Worm (Caenorhabditis elegans): ENCODE measurements around the gene T19C9.10.

Gene T19C9.10

ce11 chrV:17241278-17241661 lies 4.9 kb downstream of the T19C9.10 start:
- peak; percentile 32 for TF ChIP-seq elt-2 (tag; optimal IDR thresholded peaks at IDR 0.05)
- no peak for TF ChIP-seq rnt-1 (tag; optimal IDR thresholded peaks at IDR 0.05)

ce11 chrV:17242552-17242951 lies 6.2 kb downstream of the T19C9.10 start, which contains the start of gene Y68A4B.3:
TSS of gene Y68A4B.3 (minus strand) at chrV:17242652.
- TF ChIP-seq ref-2 (tag; optimal IDR thresholded peaks at IDR 0.05) (no peak), ceh-31 (tag; optimal IDR thresholded peaks at IDR 0.05) (no peak), ceh-30 (tag; optimal IDR thresholded peaks at IDR 0.05) (no peak), unc-55 (GFP tag; optimal IDR thresholded peaks at IDR 0.05) (no peak), fkh-6 (tag; optimal IDR thresholded peaks at IDR 0.05) (no peak), madf-2 (tag; optimal IDR thresholded peaks at IDR 0.05) (no peak), pha-2 (tag; optimal IDR thresholded peaks at IDR 0.05) (no peak), hlh-13 (GFP tag; optimal IDR thresholded peaks at IDR 0.05) (no peak), pat-9 (tag; optimal IDR thresholded peaks at IDR 0.05) (no peak), Y22D7AL.16 (tag; optimal IDR thresholded peaks at IDR 0.05) (no peak), pqm-1 (tag; optimal IDR thresholded peaks at IDR 0.05) (no peak), fkh-10 (GFP tag; optimal IDR thresholded peaks at IDR 0.05) (no peak), ceh-22 (tag; optimal IDR thresholded peaks at IDR 0.05) (no peak), dve-1 (tag; optimal IDR thresholded peaks at IDR 0.05) (no peak), ttx-3 (tag; optimal IDR thresholded peaks at IDR 0.05) (no peak)

- TF ChIP-seq elt-2 (tag; optimal IDR thresholded peaks at IDR 0.05): peak; percentile 37
- no peak for TF ChIP-seq hlh-8 (tag; optimal IDR thresholded peaks at IDR 0.05)
- no peak for TF ChIP-seq eyg-1 (tag; optimal IDR thresholded peaks at IDR 0.05)
Measured at ce11 chrV:17243016-17243415, 6.6 kb downstream of the T19C9.10 start.

ce11 chrV:17245406-17245805 lies 9.0 kb downstream of the T19C9.10 start, which contains the start of gene clec-242:
TSS of gene clec-242 (minus strand) at chrV:17245506.
- no peak for TF ChIP-seq dmd-4 (tag; optimal IDR thresholded peaks at IDR 0.05; ENCODE audit: borderline replicate concordance)
- no peak for TF ChIP-seq pat-9 (tag; optimal IDR thresholded peaks at IDR 0.05)
- TF ChIP-seq nfya-1 (tag; optimal IDR thresholded peaks at IDR 0.05): no peak
- no peak for TF ChIP-seq ets-4 (tag; optimal IDR thresholded peaks at IDR 0.05)
- TF ChIP-seq elt-2 (tag; optimal IDR thresholded peaks at IDR 0.05): no peak
- TF ChIP-seq ceh-19 (GFP tag; optimal IDR thresholded peaks at IDR 0.05): no peak
- TF ChIP-seq K09A11.1 (tag; optimal IDR thresholded peaks at IDR 0.05; ENCODE audit: insufficient read depth): no peak
- no peak for TF ChIP-seq tbx-7 (tag; optimal IDR thresholded peaks at IDR 0.05)
- no peak for TF ChIP-seq ceh-30 (tag; optimal IDR thresholded peaks at IDR 0.05)
- TF ChIP-seq ceh-14 (tag; optimal IDR thresholded peaks at IDR 0.05): no peak

ce11 chrV:17248915-17249314 lies 12.5 kb downstream of the T19C9.10 start, which contains the start of gene clec-243:
TSS of gene clec-243 (minus strand) at chrV:17249015.
- TF ChIP-seq elt-2 (tag; optimal IDR thresholded peaks at IDR 0.05) (no peak), dve-1 (tag; optimal IDR thresholded peaks at IDR 0.05) (no peak), ztf-16 (tag; optimal IDR thresholded peaks at IDR 0.05) (no peak)

- no peak for TF ChIP-seq pha-2 (tag; optimal IDR thresholded peaks at IDR 0.05)
- no peak for TF ChIP-seq zip-5 (tag; optimal IDR thresholded peaks at IDR 0.05)
- TF ChIP-seq nfya-1 (tag; optimal IDR thresholded peaks at IDR 0.05): no peak
- TF ChIP-seq pha-4 (tag; optimal IDR thresholded peaks at IDR 0.05): no peak
- no peak for TF ChIP-seq C08G9.2 (tag; optimal IDR thresholded peaks at IDR 0.05)
- no peak for TF ChIP-seq unc-55 (GFP tag; optimal IDR thresholded peaks at IDR 0.05)
- TF ChIP-seq ceh-24 (tag; optimal IDR thresholded peaks at IDR 0.05): no peak
- TF ChIP-seq K09A11.1 (tag; optimal IDR thresholded peaks at IDR 0.05; ENCODE audit: insufficient read depth): no peak
- no peak for TF ChIP-seq mec-3 (tag; optimal IDR thresholded peaks at IDR 0.05; ENCODE audit: borderline replicate concordance)
- no peak for TF ChIP-seq ceh-22 (tag; optimal IDR thresholded peaks at IDR 0.05)
- no peak for TF ChIP-seq pat-9 (tag; optimal IDR thresholded peaks at IDR 0.05)
- TF ChIP-seq F13H6.1 (tag; optimal IDR thresholded peaks at IDR 0.05): no peak
- no peak for TF ChIP-seq unc-86 (tag; optimal IDR thresholded peaks at IDR 0.05)
- no peak for TF ChIP-seq pqm-1 (tag; optimal IDR thresholded peaks at IDR 0.05)
- no peak for TF ChIP-seq tbx-7 (tag; optimal IDR thresholded peaks at IDR 0.05)
- no peak for TF ChIP-seq ceh-18 (tag; optimal IDR thresholded peaks at IDR 0.05)
- TF ChIP-seq ceh-31 (tag; optimal IDR thresholded peaks at IDR 0.05): no peak
- no peak for TF ChIP-seq hlh-8 (tag; optimal IDR thresholded peaks at IDR 0.05)
Measured at ce11 chrV:17251364-17251961, 15.1 kb downstream of the T19C9.10 start, which contains the start of gene Y61B8A.6. TSS of gene Y61B8A.6 (plus strand) at chrV:17251911.

Measured in whole organism, late embryonic.